Fruit fly (Drosophila melanogaster) whole organism, embryonic: ENCODE data around the gene Ube3a.

Experiments used
- ATbp ChIP-seq: fragments of 200-800 bp; sonication (Bioruptor generic); optimal IDR thresholded peaks from 2 replicates; lab custom pipeline; 2017; ENCODE audit warnings: missing biosample characterization, mild to moderate bottlenecking, missing genetic modification characterization, missing genetic modification reagents
- B-H1 ChIP-seq: fragments of 200-800 bp; sonication (Bioruptor generic); IDR thresholded peaks from 3 replicates; pipeline ENCODE4 v1.3.6; 2022; ENCODE audit warnings: missing biosample characterization, missing genetic modification characterization
- CG10431 ChIP-seq: fragments of 200-800 bp; sonication (Bioruptor generic); optimal IDR thresholded peaks from 3 replicates; lab custom pipeline; 2018; ENCODE audit warnings: missing biosample characterization, mild to moderate bottlenecking, missing genetic modification characterization
- CG10565 ChIP-seq: fragments of 200-800 bp; sonication (Bioruptor generic); optimal IDR thresholded peaks from 3 replicates; lab custom pipeline; 2016; ENCODE audit warnings: missing biosample characterization, mild to moderate bottlenecking, missing genetic modification characterization
- CG14965 ChIP-seq: fragments of 200-800 bp; sonication (Bioruptor generic); optimal IDR thresholded peaks from 2 replicates; lab custom pipeline; 2016; ENCODE audit warnings: missing biosample characterization, missing genetic modification characterization, borderline replicate concordance
- CG15479 ChIP-seq: fragments of 200-800 bp; sonication (Bioruptor generic); optimal IDR thresholded peaks from 3 replicates; lab custom pipeline; 2019; ENCODE audit warnings: missing biosample characterization, mild to moderate bottlenecking, missing genetic modification characterization, moderate library complexity
- CG16815 ChIP-seq: fragments of 200-800 bp; sonication (Bioruptor generic); optimal IDR thresholded peaks from 3 replicates; lab custom pipeline; 2017; ENCODE audit warnings: missing biosample characterization, mild to moderate bottlenecking, missing genetic modification characterization
- CG17612 ChIP-seq: fragments of 200-800 bp; sonication (Bioruptor generic); IDR thresholded peaks from 2 replicates; pipeline ENCODE4 v1.3.6; 2022; ENCODE audit warnings: missing biosample characterization, missing genetic modification characterization
- CG2116 ChIP-seq: fragments of 200-800 bp; sonication (Bioruptor generic); optimal IDR thresholded peaks from 3 replicates; lab custom pipeline; 2018; ENCODE audit warnings: missing biosample characterization, mild to moderate bottlenecking, missing genetic modification characterization
- CG2120 ChIP-seq: fragments of 200-800 bp; sonication (Bioruptor generic); optimal IDR thresholded peaks from 3 replicates; lab custom pipeline; 2016; ENCODE audit warnings: missing biosample characterization, missing genetic modification characterization
- CG4424 ChIP-seq: fragments of 200-800 bp; sonication (Bioruptor generic); optimal IDR thresholded peaks from 3 replicates; lab custom pipeline; 2016; ENCODE audit warnings: missing biosample characterization, missing genetic modification characterization
- CG6175 ChIP-seq: fragments of 200-800 bp; sonication (Bioruptor generic); IDR thresholded peaks from 3 replicates; pipeline ENCODE4 v1.3.6; 2022; ENCODE audit warnings: missing biosample characterization, missing genetic modification characterization
- CG6254 ChIP-seq: fragments of 200-800 bp; sonication (Bioruptor generic); optimal IDR thresholded peaks from 3 replicates; lab custom pipeline; 2017; ENCODE audit warnings: mild to moderate bottlenecking, missing biosample characterization, missing genetic modification reagents, missing genetic modification characterization
- CG6854 ChIP-seq: fragments of 200-800 bp; sonication (Bioruptor generic); optimal IDR thresholded peaks from 3 replicates; lab custom pipeline; 2017; ENCODE audit warnings: missing biosample characterization, mild to moderate bottlenecking, missing genetic modification characterization
- CG8089 ChIP-seq: fragments of 200-800 bp; sonication (Bioruptor generic); optimal IDR thresholded peaks from 3 replicates; lab custom pipeline; 2016; ENCODE audit warnings: missing biosample characterization, missing genetic modification characterization
- CG9797 ChIP-seq: fragments of 200-800 bp; sonication (Bioruptor generic); optimal IDR thresholded peaks from 3 replicates; lab custom pipeline; 2018; ENCODE audit warnings: missing biosample characterization, mild to moderate bottlenecking, missing genetic modification characterization
- CkIIα-i1 ChIP-seq: fragments of 200-800 bp; sonication (Bioruptor generic); IDR thresholded peaks from 2 replicates; pipeline ENCODE4 v1.3.6; 2022; ENCODE audit warnings: missing biosample characterization, missing genetic modification characterization
- Dad ChIP-seq: fragments of 200-800 bp; sonication (Bioruptor generic); optimal IDR thresholded peaks from 3 replicates; lab custom pipeline; 2016; ENCODE audit warnings: missing biosample characterization, missing genetic modification characterization
- Dll ChIP-seq: fragments of 200-800 bp; sonication (Bioruptor generic); IDR thresholded peaks from 4 replicates; pipeline ENCODE4 v1.3.6; 2022; ENCODE audit warnings: missing biosample characterization, missing genetic modification characterization; ENCODE audit not compliant: partially characterized antibody
- HHEX ChIP-seq: fragments of 200-800 bp; sonication (Bioruptor generic); optimal IDR thresholded peaks from 3 replicates; lab custom pipeline; 2017; ENCODE audit warnings: missing biosample characterization, mild to moderate bottlenecking, missing genetic modification characterization, missing genetic modification reagents
- HLHmδ ChIP-seq: fragments of 200-800 bp; sonication (Bioruptor generic); optimal IDR thresholded peaks from 2 replicates; lab custom pipeline; 2018; ENCODE audit warnings: missing biosample characterization, mild to moderate bottlenecking, missing genetic modification characterization, moderate library complexity
- MTF-1 ChIP-seq: fragments of 200-800 bp; sonication (Bioruptor generic); optimal IDR thresholded peaks from 2 replicates; lab custom pipeline; 2018; ENCODE audit warnings: missing biosample characterization, mild to moderate bottlenecking, missing genetic modification characterization, borderline replicate concordance
- Med ChIP-seq: fragments of 200-800 bp; sonication (Bioruptor generic); peaks from one replicate; lab custom pipeline; 2016; ENCODE audit warnings: missing biosample characterization, missing genetic modification characterization, mild to moderate bottlenecking, inconsistent platforms, moderate library complexity
- NFAT ChIP-seq: fragments of 200-800 bp; sonication (Bioruptor generic); IDR thresholded peaks from 2 replicates; pipeline ENCODE4 v1.3.6; 2022; ENCODE audit warnings: missing biosample characterization, missing genetic modification characterization
- Neu2 ChIP-seq: fragments of 200-800 bp; sonication (Bioruptor generic); optimal IDR thresholded peaks from 3 replicates; lab custom pipeline; 2016; ENCODE audit warnings: missing biosample characterization, missing genetic modification characterization, borderline replicate concordance
- Usf ChIP-seq: fragments of 200-800 bp; sonication (Bioruptor generic); optimal IDR thresholded peaks from 2 replicates; lab custom pipeline; 2017; ENCODE audit warnings: missing genotype, missing biosample characterization, missing genetic modification characterization
- Vsx1 ChIP-seq: fragments of 200-800 bp; sonication (Bioruptor generic); optimal IDR thresholded peaks from 2 replicates; lab custom pipeline; 2017; ENCODE audit warnings: missing biosample characterization, mild to moderate bottlenecking, missing genetic modification characterization, missing genetic modification reagents
- bcd ChIP-seq: fragments of 200-800 bp; sonication (Bioruptor generic); optimal IDR thresholded peaks from 2 replicates; lab custom pipeline; 2017; ENCODE audit warnings: missing biosample characterization, mild to moderate bottlenecking, missing genetic modification characterization
- bsh ChIP-seq, 2 experiments: fragments of 200-800 bp; sonication (Bioruptor generic); optimal IDR thresholded peaks; 2 replicates each; lab custom pipeline; 2017 to 2018; ENCODE audit warnings: mild to moderate bottlenecking in 2 of 2, missing biosample characterization in 2 of 2, missing genetic modification characterization in 2 of 2, moderate library complexity in 1 of 2
- chif ChIP-seq, 2 experiments: fragments of 200-800 bp; sonication (Bioruptor generic); optimal IDR thresholded peaks; 3 replicates each; lab custom pipeline; 2016; ENCODE audit warnings: missing biosample characterization in 2 of 2, missing genetic modification characterization in 2 of 2
- fd102C ChIP-seq: fragments of 200-800 bp; sonication (Bioruptor generic); optimal IDR thresholded peaks from 2 replicates; lab custom pipeline; 2018; ENCODE audit warnings: missing biosample characterization, mild to moderate bottlenecking, missing genetic modification characterization, moderate library complexity
- gcm ChIP-seq: fragments of 200-800 bp; sonication (Bioruptor generic); optimal IDR thresholded peaks from 2 replicates; lab custom pipeline; 2019; ENCODE audit warnings: missing biosample characterization, mild to moderate bottlenecking, missing genetic modification characterization, moderate library complexity
- lov ChIP-seq, 2 experiments: fragments of 200-800 bp in 1 of 2; fragments of >200 bp in 1 of 2; sonication (Bioruptor generic) in 1 of 2; IDR thresholded peaks in 1 of 2; optimal IDR thresholded peaks in 1 of 2; 2 replicates in 1 of 2; 3 replicates in 1 of 2; pipeline versions ENCODE4 v1.3.6 to Lab custom; 2017 to 2022; ENCODE audit warnings: missing biosample characterization in 1 of 2, missing genetic modification characterization in 1 of 2
- luna ChIP-seq: fragments of 200-800 bp; sonication (Bioruptor generic); optimal IDR thresholded peaks from 2 replicates; lab custom pipeline; 2016; ENCODE audit warnings: missing biosample characterization, missing genetic modification characterization
- mirr ChIP-seq: fragments of 200-800 bp; sonication (Bioruptor generic); optimal IDR thresholded peaks from 3 replicates; lab custom pipeline; 2018; ENCODE audit warnings: missing biosample characterization, mild to moderate bottlenecking, missing genetic modification characterization
- nom ChIP-seq: fragments of 200-800 bp; sonication (Bioruptor generic); optimal IDR thresholded peaks from 2 replicates; lab custom pipeline; 2017; ENCODE audit warnings: missing biosample characterization, missing genetic modification characterization, mild to moderate bottlenecking, moderate library complexity, missing genetic modification reagents
- odd ChIP-seq: fragments of 200-800 bp; sonication (Bioruptor generic); optimal IDR thresholded peaks from 2 replicates; lab custom pipeline; 2017; ENCODE audit warnings: missing biosample characterization, mild to moderate bottlenecking, missing genetic modification characterization
- schlank ChIP-seq: fragments of 200-800 bp; sonication (Bioruptor generic); optimal IDR thresholded peaks from 2 replicates; lab custom pipeline; 2018; ENCODE audit warnings: missing biosample characterization, mild to moderate bottlenecking, missing genetic modification characterization
- sd ChIP-seq: fragments of 200-800 bp; sonication (Bioruptor generic); optimal IDR thresholded peaks from 3 replicates; lab custom pipeline; 2018; ENCODE audit warnings: missing biosample characterization, mild to moderate bottlenecking, missing genetic modification characterization, moderate library complexity
- sens-2 ChIP-seq: fragments of 200-800 bp; sonication (Bioruptor generic); IDR thresholded peaks from 2 replicates; pipeline ENCODE4 v1.3.6; 2022; ENCODE audit warnings: missing biosample characterization, missing genetic modification characterization
- shn ChIP-seq: fragments of 200-800 bp; sonication (Bioruptor generic); optimal IDR thresholded peaks from 3 replicates; lab custom pipeline; 2016; ENCODE audit warnings: missing biosample characterization, missing genetic modification characterization
- sob ChIP-seq: fragments of 200-800 bp; sonication (Bioruptor generic); IDR thresholded peaks from 2 replicates; pipeline ENCODE4 v1.3.6; 2022; ENCODE audit warnings: missing biosample characterization, missing genetic modification characterization
- sqz ChIP-seq: fragments of 200-800 bp; sonication (Bioruptor generic); optimal IDR thresholded peaks from 3 replicates; lab custom pipeline; 2018; ENCODE audit warnings: missing biosample characterization, mild to moderate bottlenecking, missing genetic modification characterization
- unpg ChIP-seq: fragments of 200-800 bp; sonication (Bioruptor generic); optimal IDR thresholded peaks from 3 replicates; lab custom pipeline; 2018; ENCODE audit warnings: missing biosample characterization, mild to moderate bottlenecking, missing genetic modification characterization, moderate library complexity

Gene Ube3a

DNA sequence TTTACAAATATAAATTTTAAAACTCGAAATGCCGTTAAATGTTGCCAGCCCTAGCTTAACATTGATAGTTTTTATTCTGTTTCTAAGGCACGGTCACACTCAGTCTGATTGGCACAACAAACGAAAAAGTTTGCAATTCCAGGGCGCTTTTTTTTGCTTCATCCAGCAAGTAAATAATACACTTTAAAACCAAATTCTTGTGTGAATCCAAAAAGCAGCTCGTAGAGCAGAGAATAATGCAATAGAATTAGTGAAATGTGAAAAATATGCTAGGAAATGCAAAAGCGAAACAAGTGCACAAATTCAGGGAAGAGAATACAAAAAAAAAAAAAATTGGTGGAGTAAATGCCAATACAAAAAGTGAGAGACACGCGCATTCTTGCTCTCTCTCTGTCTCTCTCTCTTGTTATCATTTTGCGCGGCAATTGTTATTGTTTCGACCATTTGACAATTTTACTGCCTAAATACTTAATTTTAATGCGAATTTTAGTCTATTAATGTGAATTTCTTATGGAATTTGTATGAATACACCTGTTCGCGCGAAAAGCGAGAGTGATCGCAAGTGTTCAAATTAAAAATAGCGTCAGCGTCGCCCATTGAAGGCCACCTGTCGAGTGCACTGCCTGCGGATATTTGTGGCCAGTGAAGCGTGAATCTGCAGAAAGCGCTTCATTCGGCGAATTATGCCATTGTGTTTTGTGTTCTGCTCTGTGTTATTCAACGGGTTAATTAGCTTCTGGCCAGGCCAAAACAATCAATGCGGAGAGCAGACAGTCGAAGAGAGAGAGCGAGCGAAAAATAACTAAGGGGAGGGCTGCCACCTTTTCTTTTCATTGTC is 4.2 kb upstream of the Ube3a start, which contains the start of gene CG42671 (continued):
- TF ChIP-seq sqz (GFP tag; lab: Kevin White, UChicago) (peak; percentile 99), CG14965 (GFP tag; lab: Kevin White, UChicago) (no peak), sd (tag; lab: Kevin White, UChicago) (peak; percentile 94), bsh (GFP tag; optimal IDR thresholded peaks at IDR 0.05; lab: Kevin White, UChicago) (peak in 1 of 2 experiments; percentile 44), odd (GFP tag; lab: Kevin White, UChicago) (no peak), CkIIα-i1 (GFP tag; lab: Robert Waterston, UW) (no peak), NFAT (GFP tag; lab: Robert Waterston, UW) (no peak), Vsx1 (peak; percentile 93), chif (GFP tag; optimal IDR thresholded peaks at IDR 0.05; lab: Kevin White, UChicago) (no peak), mirr (GFP tag; lab: Kevin White, UChicago) (no peak), Dll (GFP tag; lab: Robert Waterston, UW) (peak; percentile 30; the same call in 1 of the 4 replicates), CG2116 (GFP tag; lab: Kevin White, UChicago) (no peak), CG16815 (GFP tag; lab: Kevin White, UChicago) (no peak), HHEX (GFP tag; lab: Kevin White, UChicago) (no peak), MTF-1 (GFP tag; lab: Kevin White, UChicago) (no peak), Dad (GFP tag; lab: Kevin White, UChicago) (no peak), fd102C (GFP tag; lab: Kevin White, UChicago) (no peak), ATbp (GFP tag; lab: Kevin White, UChicago) (no peak), CG2120 (GFP tag; lab: Kevin White, UChicago) (no peak), sens-2 (GFP tag; lab: Robert Waterston, UW) (no peak), luna (GFP tag; lab: Kevin White, UChicago) (no peak), HLHmδ (GFP tag; lab: Kevin White, UChicago) (no peak), Usf (no peak), CG8089 (GFP tag; lab: Kevin White, UChicago) (no peak), bcd (GFP tag; lab: Kevin White, UChicago) (no peak), unpg (GFP tag; lab: Kevin White, UChicago) (peak; percentile 7)

DNA sequence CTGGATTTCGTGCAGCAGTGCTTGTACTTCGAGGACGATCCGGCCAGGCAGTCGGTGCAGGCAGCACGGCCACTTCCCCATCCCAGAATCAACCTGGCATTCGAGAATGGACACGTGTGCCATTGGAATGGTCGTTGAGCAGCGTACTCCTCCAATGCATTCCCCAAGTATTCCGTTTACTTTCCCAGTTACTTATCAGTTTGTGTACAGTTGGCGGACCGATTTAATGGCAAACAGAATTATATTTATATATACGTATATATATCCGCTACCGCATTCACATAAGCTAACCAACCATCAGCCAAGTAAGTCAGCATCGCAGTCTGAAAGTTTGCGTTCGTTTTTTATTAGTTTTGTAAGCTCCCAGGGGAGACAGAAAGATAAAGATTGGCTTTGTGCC is 3.3 kb upstream of the Ube3a start:
- 0 out of 2 replicates have a peak, but pooled peaks have one; percentile 4 for TF ChIP-seq sob (GFP tag; lab: Robert Waterston, UW)
- peak; percentile 11; the same call in 1 of the 3 replicates for TF ChIP-seq CG6175 (GFP tag; lab: Robert Waterston, UW)
- no peak for TF ChIP-seq Neu2 (GFP tag; lab: Kevin White, UChicago)
- TF ChIP-seq CG15479 (GFP tag; lab: Kevin White, UChicago), result no peak
- TF ChIP-seq nom (GFP tag; lab: Kevin White, UChicago), result peak; percentile 75

DNA sequence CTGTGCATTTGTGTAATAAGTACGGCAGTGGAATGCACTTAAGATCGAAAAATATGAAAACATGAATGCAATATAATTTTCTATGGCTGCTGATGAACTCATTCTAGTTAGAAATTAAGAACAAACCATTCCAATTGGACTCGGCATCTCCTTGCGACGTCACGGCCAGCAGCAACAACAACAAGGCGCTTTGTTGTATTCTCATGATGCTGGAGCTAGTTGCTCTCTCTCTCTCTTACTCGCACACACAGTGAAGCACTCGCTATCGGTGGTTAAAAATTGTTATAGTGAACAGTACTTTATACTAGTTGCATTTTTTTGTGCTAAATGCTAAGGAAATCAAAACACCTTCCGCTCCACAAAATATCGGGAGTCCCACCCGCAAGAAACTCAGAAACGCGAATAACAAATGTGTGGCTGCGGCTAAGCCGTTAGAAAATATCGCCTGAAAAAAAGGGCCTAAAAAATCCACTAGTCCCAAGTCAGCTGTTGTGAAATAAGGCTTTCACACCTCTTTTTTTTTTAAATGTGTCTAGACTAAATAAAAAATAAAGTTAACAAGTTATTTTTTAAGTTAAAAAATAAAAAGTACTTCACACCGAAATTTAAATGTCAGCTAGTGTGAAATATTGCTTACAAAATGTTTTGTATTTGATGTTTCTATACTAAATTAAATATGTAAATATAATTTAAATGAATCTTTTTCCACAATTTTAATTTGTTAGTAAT is 4.6 kb downstream of the Ube3a start, which contains the start of gene Plod:
Gene Plod, minus strand, starts transcription at position 409 of the 729 bp plus-strand sequence.
- TF ChIP-seq schlank (tag; lab: Kevin White, UChicago) (peak; percentile 21), CG10431 (GFP tag; lab: Kevin White, UChicago) (peak; percentile 16), gcm (peak; percentile 13), CG10565 (no peak), CG6854 (no peak), shn (GFP tag; lab: Kevin White, UChicago) (no peak), lov (optimal IDR thresholded peaks at IDR 0.05; lab: Kevin White, UChicago) (no peak), lov (GFP tag; IDR thresholded peaks at IDR 0.05; lab: Robert Waterston, UW) (no peak), Med (peak; percentile 81), CG9797 (GFP tag; lab: Kevin White, UChicago) (peak; percentile 78), CG17612 (GFP tag; lab: Robert Waterston, UW) (no peak), CG4424 (peak; percentile 30), B-H1 (GFP tag; lab: Robert Waterston, UW) (peak; percentile 50; the same call in 1 of the 3 replicates), CG6254 (peak; percentile 6)
